Worm (Caenorhabditis elegans) whole organism, L3 larva: ENCODE measurements around the gene moc-1.

Experiments
- R02D3.7 ChIP-seq: fragments of 150-350 bp; optimal IDR thresholded peaks from 2 replicates; lab custom pipeline; 2014; ENCODE audit warnings: missing biosample characterization, missing genetic modification characterization
- ZK546.5 ChIP-seq: sonication (generic microtip); optimal IDR thresholded peaks from 2 replicates; lab custom pipeline; 2017; ENCODE audit warnings: missing biosample characterization, missing genetic modification characterization
- aly-2 ChIP-seq: fragments of 150-350 bp; optimal IDR thresholded peaks from 2 replicates; lab custom pipeline; 2014; ENCODE audit warnings: missing biosample characterization, missing genetic modification characterization
- ama-1 ChIP-seq: fragments of 150-350 bp; optimal IDR thresholded peaks from 2 replicates; lab custom pipeline; 2018
- ceh-16 ChIP-seq: sonication (generic microtip); optimal IDR thresholded peaks from 2 replicates; lab custom pipeline; 2017; ENCODE audit warnings: missing biosample characterization, missing genetic modification characterization
- ceh-28 ChIP-seq: fragments of 150-350 bp; optimal IDR thresholded peaks from 2 replicates; lab custom pipeline; 2014; ENCODE audit warnings: missing biosample characterization, missing genetic modification reagents, missing genetic modification characterization
- ceh-9 ChIP-seq: sonication (generic microtip); optimal IDR thresholded peaks from 2 replicates; lab custom pipeline; 2018; ENCODE audit warnings: missing biosample characterization, missing genetic modification characterization
- daf-12 ChIP-seq: fragments of 150-350 bp; optimal IDR thresholded peaks from 2 replicates; lab custom pipeline; 2014; ENCODE audit warnings: missing biosample characterization, missing genetic modification reagents, missing genetic modification characterization
- egl-27 ChIP-seq: sonication (generic microtip); optimal IDR thresholded peaks from 4 replicates; lab custom pipeline; 2017; ENCODE audit warnings: missing biosample characterization, missing genetic modification reagents, missing genetic modification characterization
- egl-5 ChIP-seq: fragments of 150-350 bp; optimal IDR thresholded peaks from 2 replicates; lab custom pipeline; 2017; ENCODE audit warnings: missing biosample characterization, missing genetic modification reagents, missing genetic modification characterization, inconsistent platforms
- elt-1 ChIP-seq: fragments of 150-350 bp; optimal IDR thresholded peaks from 2 replicates; lab custom pipeline; 2014; ENCODE audit warnings: missing biosample characterization, missing genetic modification characterization
- elt-2 ChIP-seq: sonication (generic microtip); optimal IDR thresholded peaks from 2 replicates; lab custom pipeline; 2016; ENCODE audit warnings: missing genetic modification reagents, mild to moderate bottlenecking, missing genetic modification characterization, missing compliant biosample characterization
- eor-1 ChIP-seq, 2 experiments: fragments of 150-350 bp; optimal IDR thresholded peaks; 2 replicates each; lab custom pipeline; 2014 to 2018; ENCODE audit warnings: missing biosample characterization in 2 of 2, missing genetic modification characterization in 2 of 2
- fkh-10 ChIP-seq: sonication (generic microtip); optimal IDR thresholded peaks from 2 replicates; lab custom pipeline; 2017; ENCODE audit warnings: missing biosample characterization, missing genetic modification reagents, missing genetic modification characterization
- fkh-2 ChIP-seq: fragments of 150-350 bp; optimal IDR thresholded peaks from 2 replicates; lab custom pipeline; 2014; ENCODE audit warnings: missing biosample characterization, missing genetic modification reagents, missing genetic modification characterization
- hmg-11 ChIP-seq: sonication (generic microtip); optimal IDR thresholded peaks from 2 replicates; lab custom pipeline; 2016; ENCODE audit warnings: missing genetic modification characterization, missing compliant biosample characterization
- lin-15B ChIP-seq: fragments of 150-350 bp; optimal IDR thresholded peaks from 2 replicates; lab custom pipeline; 2014; ENCODE audit warnings: missing biosample characterization, missing genetic modification characterization
- lsy-12 ChIP-seq: sonication (generic microtip); optimal IDR thresholded peaks from 2 replicates; lab custom pipeline; 2016; ENCODE audit warnings: mild to moderate bottlenecking, missing genetic modification characterization, missing compliant biosample characterization
- mdl-1 ChIP-seq: fragments of 150-350 bp; optimal IDR thresholded peaks from 2 replicates; lab custom pipeline; 2014; ENCODE audit warnings: missing biosample characterization, missing genetic modification characterization
- mml-1 ChIP-seq: fragments of 150-350 bp; sonication (generic microtip); optimal IDR thresholded peaks from 3 replicates; lab custom pipeline; 2014; ENCODE audit warnings: missing biosample characterization, missing genetic modification characterization
- nfya-1 ChIP-seq: sonication (generic microtip); optimal IDR thresholded peaks from 2 replicates; lab custom pipeline; 2017; ENCODE audit warnings: missing genetic modification characterization, mild to moderate bottlenecking, missing compliant biosample characterization, antibody characterized with exemption, moderate library complexity; ENCODE audit not compliant: insufficient read depth
- nhr-11 ChIP-seq: fragments of 150-350 bp; optimal IDR thresholded peaks from 2 replicates; lab custom pipeline; 2014; ENCODE audit warnings: missing biosample characterization, missing genetic modification characterization
- nhr-12 ChIP-seq: fragments of 150-350 bp; optimal IDR thresholded peaks from 2 replicates; lab custom pipeline; 2014; ENCODE audit warnings: missing biosample characterization, missing genetic modification characterization
- nhr-23 ChIP-seq: fragments of 150-350 bp; optimal IDR thresholded peaks from 2 replicates; lab custom pipeline; 2014; ENCODE audit warnings: missing biosample characterization, missing genetic modification reagents, missing genetic modification characterization
- nhr-237 ChIP-seq: fragments of 150-350 bp; optimal IDR thresholded peaks from 2 replicates; lab custom pipeline; 2014; ENCODE audit warnings: missing biosample characterization, missing genetic modification characterization
- nhr-25 ChIP-seq: sonication (generic microtip); optimal IDR thresholded peaks from 2 replicates; lab custom pipeline; 2017; ENCODE audit warnings: missing biosample characterization, missing genetic modification characterization
- nhr-28 ChIP-seq: fragments of 150-350 bp; optimal IDR thresholded peaks from 2 replicates; lab custom pipeline; 2014; ENCODE audit warnings: missing biosample characterization, missing genetic modification characterization
- nhr-43 ChIP-seq: sonication (generic microtip); optimal IDR thresholded peaks from 2 replicates; lab custom pipeline; 2016; ENCODE audit warnings: mild to moderate bottlenecking, missing genetic modification characterization, missing compliant biosample characterization; ENCODE audit not compliant: poor library complexity, severe bottlenecking
- nhr-67 ChIP-seq: fragments of 150-350 bp; optimal IDR thresholded peaks from 2 replicates; lab custom pipeline; 2014; ENCODE audit warnings: missing biosample characterization, missing genetic modification characterization
- nhr-76 ChIP-seq: fragments of 150-350 bp; sonication (generic microtip); optimal IDR thresholded peaks from 5 replicates; lab custom pipeline; 2014; ENCODE audit warnings: missing biosample characterization, missing genetic modification characterization
- nhr-77 ChIP-seq: fragments of 150-350 bp; optimal IDR thresholded peaks from 2 replicates; lab custom pipeline; 2014; ENCODE audit warnings: missing biosample characterization, missing genetic modification characterization
- pqm-1 ChIP-seq: fragments of 150-350 bp; optimal IDR thresholded peaks from 2 replicates; lab custom pipeline; 2017; ENCODE audit warnings: missing biosample characterization, missing genetic modification characterization, inconsistent platforms
- skn-1 ChIP-seq: fragments of 150-350 bp; optimal IDR thresholded peaks from 2 replicates; lab custom pipeline; 2014; ENCODE audit warnings: missing biosample characterization, missing genetic modification characterization
- tbx-2 ChIP-seq: sonication (generic microtip); optimal IDR thresholded peaks from 2 replicates; lab custom pipeline; 2016; ENCODE audit warnings: mild to moderate bottlenecking, missing genetic modification characterization, missing compliant biosample characterization
- unc-39 ChIP-seq: sonication (generic microtip); optimal IDR thresholded peaks from 4 replicates; lab custom pipeline; 2017; ENCODE audit warnings: missing biosample characterization, missing genetic modification characterization
- unc-62 ChIP-seq: fragments of 150-350 bp; sonication (generic microtip); optimal IDR thresholded peaks from 4 replicates; lab custom pipeline; 2014; ENCODE audit warnings: missing biosample characterization, missing genetic modification reagents, missing genetic modification characterization
- ztf-11 ChIP-seq: fragments of 150-350 bp; optimal IDR thresholded peaks from 2 replicates; lab custom pipeline; 2014; ENCODE audit warnings: missing biosample characterization, missing genetic modification characterization
- ztf-4 ChIP-seq: fragments of 150-350 bp; optimal IDR thresholded peaks from 2 replicates; lab custom pipeline; 2014; ENCODE audit warnings: missing biosample characterization, missing genetic modification characterization

moc-1 gene

ce11 chrX:10138494-10138893 is at the start of gene moc-1:
Gene moc-1 (minus strand): TSS chrX:10138620.
- TF ChIP-seq hmg-11 (tag; lab: Kevin White, UChicago), result no peak
- TF ChIP-seq unc-62, result no peak
- TF ChIP-seq nhr-23 (tag; lab: Kevin White, UChicago), result no peak
- no peak for TF ChIP-seq nhr-11 (tag; lab: Kevin White, UChicago)
- no peak for TF ChIP-seq eor-1 (tag; optimal IDR thresholded peaks at IDR 0.05; lab: Kevin White, UChicago)
- TF ChIP-seq ztf-11, result no peak
- TF ChIP-seq aly-2 (tag; lab: Kevin White, UChicago), result no peak
- no peak for TF ChIP-seq fkh-2 (tag; lab: Kevin White, UChicago)
- no peak for TF ChIP-seq ama-1 (lab: Kevin White, UChicago)
- TF ChIP-seq ceh-9 (tag; lab: Kevin White, UChicago), result no peak
- no peak for TF ChIP-seq elt-1 (tag; lab: Kevin White, UChicago)
- no peak for TF ChIP-seq nhr-43 (tag; lab: Kevin White, UChicago)
- TF ChIP-seq nfya-1, result no peak

ce11 chrX:10184708-10185107 is 46.3 kb upstream of the moc-1 start:
- no peak for TF ChIP-seq unc-39 (tag; lab: Kevin White, UChicago)
- no peak for TF ChIP-seq nhr-25
- no peak for TF ChIP-seq ztf-4 (tag; lab: Kevin White, UChicago)
- TF ChIP-seq fkh-2 (tag; lab: Kevin White, UChicago), result no peak
- no peak for TF ChIP-seq nhr-28 (tag; lab: Kevin White, UChicago)
- no peak for TF ChIP-seq nhr-67 (tag; lab: Kevin White, UChicago)
- no peak for TF ChIP-seq nhr-76 (tag; lab: Kevin White, UChicago)
- TF ChIP-seq nhr-77 (tag; lab: Kevin White, UChicago), result no peak
- no peak for TF ChIP-seq hmg-11 (tag; lab: Kevin White, UChicago)
- no peak for TF ChIP-seq ztf-11
- no peak for TF ChIP-seq nhr-11 (tag; lab: Kevin White, UChicago)
- no peak for TF ChIP-seq eor-1 (tag; optimal IDR thresholded peaks at IDR 0.05; lab: Kevin White, UChicago)
- no peak for TF ChIP-seq lin-15B (tag; lab: Kevin White, UChicago)
- no peak for TF ChIP-seq R02D3.7
- TF ChIP-seq aly-2 (tag; lab: Kevin White, UChicago), result no peak

- TF ChIP-seq ceh-16 (tag; lab: Kevin White, UChicago) (no peak), egl-27 (tag; lab: Kevin White, UChicago) (no peak), nhr-11 (tag; lab: Kevin White, UChicago) (no peak), ZK546.5 (no peak), nhr-43 (tag; lab: Kevin White, UChicago) (no peak), lin-15B (tag; lab: Kevin White, UChicago) (no peak), nhr-25 (no peak), ceh-9 (tag; lab: Kevin White, UChicago) (no peak), egl-5 (tag; lab: Kevin White, UChicago) (no peak), fkh-10 (no peak), tbx-2 (no peak), nhr-76 (tag; lab: Kevin White, UChicago) (no peak), pqm-1 (tag; lab: Kevin White, UChicago) (no peak), lsy-12 (tag; lab: Kevin White, UChicago) (no peak)
Observed at ce11 chrX:10183695-10184094, 45.3 kb upstream of the moc-1 start, which contains the start of gene arrd-28. Gene arrd-28 (plus strand): TSS chrX:10183995.

- TF ChIP-seq fkh-10, result no peak
- TF ChIP-seq elt-2 (tag; lab: Kevin White, UChicago), result no peak
- no peak for TF ChIP-seq mdl-1 (tag; lab: Kevin White, UChicago)
- TF ChIP-seq skn-1, result no peak
- TF ChIP-seq nhr-43 (tag; lab: Kevin White, UChicago), result no peak
- TF ChIP-seq ztf-11, result no peak
- no peak for TF ChIP-seq mml-1
- no peak for TF ChIP-seq ceh-28 (tag; lab: Kevin White, UChicago)
- TF ChIP-seq nhr-12 (tag; lab: Kevin White, UChicago), result no peak
- TF ChIP-seq ceh-9 (tag; lab: Kevin White, UChicago), result no peak
- no peak for TF ChIP-seq pqm-1 (tag; lab: Kevin White, UChicago)
- no peak for TF ChIP-seq nhr-67 (tag; lab: Kevin White, UChicago)
- TF ChIP-seq unc-62, result no peak
- TF ChIP-seq aly-2 (tag; lab: Kevin White, UChicago), result no peak
- no peak for TF ChIP-seq daf-12
- no peak for TF ChIP-seq R02D3.7
- no peak for TF ChIP-seq nhr-237 (tag; lab: Kevin White, UChicago)
Observed at ce11 chrX:10182613-10183012, 44.2 kb upstream of the moc-1 start.
